Fruit fly (Drosophila melanogaster): ENCODE results near the gene CheA84a.

CheA84a gene

DNA sequence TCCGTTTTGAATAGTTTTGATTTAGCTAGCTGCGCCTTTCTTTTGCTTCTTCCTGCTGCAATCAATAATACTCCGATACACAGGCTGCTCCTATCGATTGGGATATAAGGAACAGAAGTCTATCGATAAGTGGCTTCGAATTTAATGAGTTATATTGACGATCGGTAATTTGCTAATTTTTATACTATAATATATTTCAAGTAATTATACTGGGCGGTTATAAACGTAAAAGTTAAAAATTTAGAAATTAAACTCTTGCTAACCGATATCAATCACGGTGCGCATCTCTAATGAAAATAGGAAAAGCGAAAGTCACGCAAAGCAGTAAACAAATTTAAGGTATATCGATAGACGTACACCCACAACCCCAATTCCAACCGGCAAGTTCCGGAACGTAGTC is 39.1 kb upstream of the CheA84a start, which contains the start of the genes CG9636, CG18749 and CG33722 (continued):
- no peak for TF ChIP-seq abd-A (tag; optimal IDR thresholded peaks at IDR 0.05)
- TF ChIP-seq CG13123 (GFP tag; optimal IDR thresholded peaks at IDR 0.05), result peak; percentile 48
- TF ChIP-seq CG14014 (GFP tag; IDR thresholded peaks at IDR 0.05), result peak; percentile 55; the same call in 1 of the 2 replicates
- TF ChIP-seq CG12104 (GFP tag; optimal IDR thresholded peaks at IDR 0.05), result peak; percentile 50
- TF ChIP-seq hbn (GFP tag; IDR thresholded peaks at IDR 0.05; ENCODE audit: partially characterized antibody), result peak; percentile 97
- no peak for TF ChIP-seq wek (GFP tag; optimal IDR thresholded peaks at IDR 0.05)
- TF ChIP-seq klu (GFP tag; IDR thresholded peaks at IDR 0.05), result peak; percentile 59; the same call in 1 of the 2 replicates
- TF ChIP-seq CG3838 (GFP tag; optimal IDR thresholded peaks at IDR 0.05), result no peak
- TF ChIP-seq btn (GFP tag; optimal IDR thresholded peaks at IDR 0.05), result no peak
- no peak for TF ChIP-seq org-1 (GFP tag; optimal IDR thresholded peaks at IDR 0.05)
- peak; percentile 7 for TF ChIP-seq Vsx1 (GFP tag; optimal IDR thresholded peaks at IDR 0.05)
- no peak for TF ChIP-seq sc (optimal IDR thresholded peaks at IDR 0.05)
- peak; percentile 28 for TF ChIP-seq sc (GFP tag; optimal IDR thresholded peaks at IDR 0.05)
- peak; percentile 71 for TF ChIP-seq CG7839 (tag; optimal IDR thresholded peaks at IDR 0.05)
- peak; percentile 41 for TF ChIP-seq Nf-YB (GFP tag; optimal IDR thresholded peaks at IDR 0.05)
- TF ChIP-seq Doc2 (GFP tag; IDR thresholded peaks at IDR 0.05), result no peak
- TF ChIP-seq Opbp (GFP tag; IDR thresholded peaks at IDR 0.05; ENCODE audit: partially characterized antibody), result peak; percentile 89; the same call in 2 of the 3 replicates
- no peak for TF ChIP-seq CG7372 (GFP tag; IDR thresholded peaks at IDR 0.05)
- peak; percentile 61 for TF ChIP-seq NfI (GFP tag; optimal IDR thresholded peaks at IDR 0.05)
- TF ChIP-seq schlank (tag; optimal IDR thresholded peaks at IDR 0.05), result no peak
- no peak for TF ChIP-seq h (optimal IDR thresholded peaks at IDR 0.05)
- 0 out of 2 replicates have a peak, but pooled peaks have one; percentile 46 for TF ChIP-seq stc (GFP tag; IDR thresholded peaks at IDR 0.05)
- no peak for TF ChIP-seq Lim3 (GFP tag; IDR thresholded peaks at IDR 0.05)
- no peak for TF ChIP-seq Hmx (GFP tag; optimal IDR thresholded peaks at IDR 0.05)
- TF ChIP-seq gro (GFP tag; optimal IDR thresholded peaks at IDR 0.05), result no peak
- TF ChIP-seq HLH3B (GFP tag; IDR thresholded peaks at IDR 0.05), result peak; percentile 60; the same call in 1 of the 2 replicates
- TF ChIP-seq CG34376 (GFP tag; optimal IDR thresholded peaks at IDR 0.05), result no peak
- peak; percentile 97 for TF ChIP-seq unc-4 (GFP tag; IDR thresholded peaks at IDR 0.05; ENCODE audit: partially characterized antibody)
- no peak for TF ChIP-seq CG6654 (GFP tag; optimal IDR thresholded peaks at IDR 0.05)
- TF ChIP-seq Atf3 (GFP tag; optimal IDR thresholded peaks at IDR 0.05), result no peak

DNA sequence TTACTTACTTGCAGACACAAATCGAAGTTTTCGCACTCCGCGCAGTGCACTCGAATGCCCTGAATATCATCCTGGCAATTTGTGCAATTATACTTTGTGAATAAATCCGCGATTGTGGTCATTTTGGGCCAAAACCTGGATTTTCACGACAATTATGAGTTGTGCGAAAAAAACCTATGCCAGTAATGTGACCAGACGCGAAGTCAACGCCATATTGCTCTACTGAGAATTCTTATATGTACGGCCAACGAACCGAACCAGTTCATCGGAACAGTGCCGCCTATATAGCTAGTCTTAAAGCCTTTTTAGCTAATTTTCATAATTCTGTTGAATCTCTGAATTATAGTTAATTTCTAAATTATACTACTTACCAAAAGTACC is 35.7 kb upstream of the CheA84a start, which contains the start of gene Ada2b:
Gene Ada2b (minus strand): TSS at position 214 of the 381 bp plus-strand sequence.
- no peak for TF ChIP-seq CG9215 (GFP tag; IDR thresholded peaks at IDR 0.05)
- no peak for TF ChIP-seq CG8290 (GFP tag; optimal IDR thresholded peaks at IDR 0.05)
- TF ChIP-seq CG8290 (tag; optimal IDR thresholded peaks at IDR 0.05), result peak in 1 of 2 experiments; percentile 23
- peak; percentile 68 for TF ChIP-seq gfzf (GFP tag; optimal IDR thresholded peaks at IDR 0.05)
- peak; percentile 31; the same call in 1 of the 2 replicates for TF ChIP-seq nerfin-2 (GFP tag; IDR thresholded peaks at IDR 0.05; ENCODE audit: partially characterized antibody)
- TF ChIP-seq gcm (GFP tag; optimal IDR thresholded peaks at IDR 0.05), result no peak
- no peak for TF ChIP-seq CG7271 (tag; optimal IDR thresholded peaks at IDR 0.05)
- TF ChIP-seq CG1529 (GFP tag; optimal IDR thresholded peaks at IDR 0.05), result no peak
- no peak for TF ChIP-seq CG6654 (GFP tag; optimal IDR thresholded peaks at IDR 0.05)
- no peak for TF ChIP-seq CG10366 (GFP tag; IDR thresholded peaks at IDR 0.05)
- TF ChIP-seq CG30403 (GFP tag; optimal IDR thresholded peaks at IDR 0.05), result no peak
- no peak for TF ChIP-seq Rx (GFP tag; IDR thresholded peaks at IDR 0.05)
- peak; percentile 64 for TF ChIP-seq row (GFP tag; IDR thresholded peaks at IDR 0.05)
- TF ChIP-seq Ada2b (GFP tag; IDR thresholded peaks at IDR 0.05), result no peak
- TF ChIP-seq CG4617 (GFP tag; optimal IDR thresholded peaks at IDR 0.05; ENCODE audit: borderline replicate concordance), result peak; percentile 92
- no peak for TF ChIP-seq CG34224 (GFP tag; IDR thresholded peaks at IDR 0.05; ENCODE audit: partially characterized antibody)
- TF ChIP-seq Dad (GFP tag; optimal IDR thresholded peaks at IDR 0.05), result no peak
- no peak for TF ChIP-seq CG6765 (GFP tag; optimal IDR thresholded peaks at IDR 0.05)
- peak; percentile 49; the same call in 2 of the 3 replicates for TF ChIP-seq CG34422 (GFP tag; IDR thresholded peaks at IDR 0.05)
- TF ChIP-seq CG14667 (GFP tag; IDR thresholded peaks at IDR 0.05), result no peak
- 0 out of 4 replicates have a peak, but pooled peaks have one; percentile 37 for TF ChIP-seq Dll (GFP tag; IDR thresholded peaks at IDR 0.05; ENCODE audit: partially characterized antibody)
- TF ChIP-seq YL-1 (GFP tag; optimal IDR thresholded peaks at IDR 0.05), result peak; percentile 89
- TF ChIP-seq lov (optimal IDR thresholded peaks at IDR 0.05), result no peak
- 0 out of 3 replicates have a peak, but pooled peaks have one; percentile 2 for TF ChIP-seq lov (GFP tag; IDR thresholded peaks at IDR 0.05)
